Worm (Caenorhabditis elegans) whole organism, dauer: ENCODE measurements around the gene sri-66.

Experiments
- unc-62 ChIP-seq: sonication (generic microtip); optimal IDR thresholded peaks from 2 replicates; lab custom pipeline; 2017; ENCODE audit warnings: missing biosample characterization, missing genetic modification reagents, missing genetic modification characterization

Gene sri-66

DNA sequence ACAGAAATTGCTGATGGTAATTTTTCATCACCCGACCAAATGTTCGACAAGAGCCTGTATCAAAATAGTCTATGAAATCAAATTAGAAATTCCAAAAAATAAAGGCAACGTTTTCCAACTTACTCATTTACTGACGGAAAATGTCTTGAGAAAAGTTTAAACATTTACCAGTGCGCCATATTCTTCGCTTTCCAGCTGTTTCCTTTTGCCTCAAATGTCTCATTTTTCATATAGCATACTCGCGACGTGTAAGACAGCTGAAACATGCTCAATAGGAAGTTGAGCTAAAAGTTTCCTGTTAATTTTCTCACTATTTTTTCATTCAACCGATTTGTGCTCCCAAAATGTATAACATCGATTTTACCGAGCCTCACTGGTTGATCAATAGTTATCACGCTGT lies at the start of gene sri-66:
TSS of gene sri-66 (plus strand) at position 301 of the 400 bp plus-strand sequence.
- TF ChIP-seq unc-62 (GFP tag; lab: Kevin White, UChicago), result no peak

DNA sequence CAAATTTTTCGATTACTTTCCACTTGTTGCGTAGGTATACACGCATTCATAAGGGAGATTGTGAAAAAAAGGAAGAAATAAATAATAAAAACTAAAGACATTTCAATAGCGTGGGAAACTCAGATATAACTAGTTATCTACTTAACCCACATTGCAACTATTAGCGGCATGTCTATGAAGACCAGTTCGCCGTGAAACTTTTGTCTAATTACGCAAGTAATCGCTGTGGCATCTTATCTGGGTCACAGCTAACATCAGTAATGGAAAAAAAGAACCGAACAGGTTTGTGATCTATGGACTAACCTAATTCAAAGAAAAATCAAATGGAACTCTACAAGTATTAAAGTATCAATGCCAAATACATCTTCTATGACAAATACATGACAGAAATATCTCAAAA lies 46.9 kb upstream of the sri-66 start, which contains the start of gene clec-241:
TSS of gene clec-241 (minus strand) at position 101 of the 400 bp plus-strand sequence.
- TF ChIP-seq unc-62 (GFP tag; lab: Kevin White, UChicago), result no peak

DNA sequence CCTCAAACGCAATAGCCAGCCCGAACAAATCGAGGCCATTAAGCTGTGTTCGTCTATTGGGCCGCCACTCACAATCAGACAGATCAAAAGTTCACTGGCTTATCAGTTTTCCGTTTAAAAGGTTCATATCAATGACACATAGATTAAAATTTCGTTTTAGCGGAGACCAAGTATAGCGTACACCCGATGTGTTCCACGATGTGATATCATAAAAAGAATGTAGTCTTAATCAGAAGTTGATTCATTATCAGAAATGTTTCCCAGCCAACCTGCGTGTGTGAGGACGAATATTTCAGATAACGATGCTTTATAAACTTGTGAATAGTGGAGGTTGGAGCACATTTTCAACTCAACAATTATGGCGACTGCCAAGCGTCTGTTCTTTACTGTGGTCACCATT lies 46.0 kb upstream of the sri-66 start, which contains the start of gene clc-13:
TSS of gene clc-13 (plus strand) at position 359 of the 400 bp plus-strand sequence.
- no peak for TF ChIP-seq unc-62 (GFP tag; lab: Kevin White, UChicago)

DNA sequence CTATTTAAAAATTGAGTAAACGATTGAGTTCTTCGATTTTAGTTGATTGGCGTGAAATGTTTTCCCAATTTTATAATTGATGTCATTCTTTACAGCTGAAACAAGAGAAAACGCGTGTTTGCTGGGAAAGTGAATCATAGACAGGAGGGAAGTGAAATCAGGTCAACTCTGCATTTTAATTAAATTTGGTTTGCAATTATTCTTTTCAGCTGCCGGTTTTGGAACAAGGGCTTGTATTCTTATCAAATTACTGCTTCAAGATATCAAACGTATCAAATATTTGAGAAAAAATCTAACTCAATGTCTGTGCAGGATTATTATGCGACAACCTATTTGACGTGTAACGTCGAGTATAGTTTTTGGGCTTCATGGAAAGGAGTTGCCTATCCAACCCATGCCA lies 43.3 kb upstream of the sri-66 start, which contains the start of gene srh-97:
TSS of gene srh-97 (plus strand) at position 301 of the 400 bp plus-strand sequence.
- no peak for TF ChIP-seq unc-62 (GFP tag; lab: Kevin White, UChicago)

DNA sequence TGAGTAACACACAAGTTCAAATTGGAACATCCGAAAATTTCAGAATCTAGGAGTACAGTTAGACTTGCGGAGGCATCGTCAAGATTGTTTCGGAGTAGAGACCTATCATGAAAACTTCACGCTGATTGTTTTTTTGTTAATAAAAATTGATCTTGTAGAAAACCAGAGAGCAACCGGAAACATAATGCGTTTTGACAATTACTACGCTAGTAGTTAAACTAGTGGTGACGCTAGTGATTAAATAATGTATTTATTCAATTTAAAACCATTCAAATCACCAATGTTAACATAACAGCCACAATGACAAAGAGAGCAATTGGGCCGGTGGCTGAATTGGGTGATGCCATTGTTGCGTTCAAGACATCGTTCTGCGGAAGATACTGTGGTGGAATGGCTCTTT lies 40.4 kb upstream of the sri-66 start, which contains the start of gene F49H6.17:
TSS of gene F49H6.17 (plus strand) at position 301 of the 400 bp plus-strand sequence.
- no peak for TF ChIP-seq unc-62 (GFP tag; lab: Kevin White, UChicago)

DNA sequence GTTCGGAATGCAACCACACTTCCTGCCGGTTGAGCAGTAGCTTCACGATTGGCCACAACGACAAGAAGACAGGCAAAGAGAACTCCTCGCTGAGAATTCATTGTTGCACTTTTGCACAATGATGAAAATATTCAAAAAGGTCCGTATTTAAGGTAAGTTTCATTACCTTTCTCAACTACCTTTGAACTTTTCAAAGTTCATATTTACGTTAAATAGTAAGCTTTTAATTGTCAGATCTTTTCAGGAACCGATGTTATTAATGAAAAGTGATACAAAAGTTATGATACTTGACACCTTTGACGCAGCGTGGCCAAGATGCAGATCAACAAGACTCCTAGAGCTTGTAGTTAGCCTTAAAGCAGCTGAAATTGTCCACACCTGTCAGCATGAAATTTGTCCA lies 38.7 kb upstream of the sri-66 start, which contains the start of gene F49H6.12:
TSS of gene F49H6.12 (minus strand) at position 101 of the 400 bp plus-strand sequence.
- no peak for TF ChIP-seq unc-62 (GFP tag; lab: Kevin White, UChicago)

DNA sequence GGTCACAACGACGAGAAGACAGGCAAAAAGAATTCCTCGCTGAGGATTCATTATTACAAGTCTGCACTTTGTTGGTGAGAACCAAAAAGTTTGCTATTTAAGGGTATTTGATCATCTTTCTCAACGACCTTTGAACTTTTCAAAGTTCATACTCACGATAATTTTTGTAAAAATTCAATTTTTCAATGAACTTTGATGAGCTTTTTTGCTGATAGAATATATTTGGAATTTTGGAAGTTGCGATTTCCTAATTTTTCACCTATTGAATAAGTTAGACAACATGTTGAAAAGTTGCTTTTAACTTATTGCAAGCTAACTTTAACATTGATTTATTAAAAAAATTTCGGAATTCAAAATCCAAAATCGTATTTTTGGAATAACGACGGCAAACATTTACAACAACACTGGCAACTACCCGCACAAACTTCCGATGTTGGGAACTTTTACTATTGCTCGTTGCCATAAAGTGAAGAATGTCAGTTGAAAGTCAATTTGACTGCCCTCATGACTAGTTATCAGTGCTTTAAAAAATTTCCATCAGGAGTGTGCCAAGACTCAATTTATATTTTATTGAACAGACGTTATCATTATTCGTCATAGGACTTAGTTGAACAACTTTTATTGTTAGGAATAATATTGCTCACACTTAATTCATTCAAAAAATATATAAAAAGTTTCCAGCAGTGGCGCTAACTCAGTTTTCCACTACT lies 37.3 kb upstream of the sri-66 start, which contains the start of the genes F49H6.8 and F49H6.5:
TSS of gene F49H6.8 (minus strand) at position 51 of the 710 bp plus-strand sequence.
TSS of gene F49H6.5 (plus strand) at position 629 of the 710 bp plus-strand sequence.
- TF ChIP-seq unc-62 (GFP tag; lab: Kevin White, UChicago), result no peak

DNA sequence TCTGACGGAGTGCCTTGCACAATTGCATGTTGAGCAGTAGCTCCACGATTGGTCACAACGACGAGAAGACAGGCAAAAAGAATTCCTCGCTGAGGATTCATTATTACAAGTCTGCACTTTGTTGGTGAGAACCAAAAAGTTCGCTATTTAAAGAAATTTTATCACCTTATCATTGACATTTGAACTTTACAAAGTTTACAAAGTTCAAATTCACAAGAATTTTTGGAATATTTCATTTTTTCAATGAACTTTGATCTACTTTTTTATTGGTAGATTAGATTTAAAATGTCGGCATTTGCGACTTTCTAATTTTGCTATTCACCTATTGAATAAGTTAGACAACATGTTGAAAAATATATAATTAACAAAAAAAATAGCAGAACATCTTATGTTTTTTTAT lies 33.8 kb upstream of the sri-66 start, which contains the start of gene F49H6.15:
TSS of gene F49H6.15 (minus strand) at position 101 of the 400 bp plus-strand sequence.
- no peak for TF ChIP-seq unc-62 (GFP tag; lab: Kevin White, UChicago)

DNA sequence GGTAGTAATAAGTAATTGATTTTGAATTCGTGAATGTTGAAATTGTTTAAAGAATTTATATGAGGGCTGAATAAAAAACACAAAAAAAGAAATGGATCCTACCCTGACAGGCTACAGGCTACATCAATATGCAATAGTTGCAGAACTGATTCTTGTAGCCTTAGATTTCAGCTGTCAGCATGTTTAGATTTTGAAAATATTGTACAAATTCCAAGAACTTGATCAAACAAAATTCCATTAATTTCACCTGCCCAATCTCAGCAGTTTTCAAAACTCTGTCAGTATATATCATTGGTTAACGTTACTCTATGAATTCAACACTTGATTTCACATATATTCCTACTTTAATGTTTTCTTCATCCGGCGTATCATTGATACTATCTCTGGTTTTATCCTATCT lies 29.7 kb upstream of the sri-66 start:
- TF ChIP-seq unc-62 (GFP tag; lab: Kevin White, UChicago), result no peak

DNA sequence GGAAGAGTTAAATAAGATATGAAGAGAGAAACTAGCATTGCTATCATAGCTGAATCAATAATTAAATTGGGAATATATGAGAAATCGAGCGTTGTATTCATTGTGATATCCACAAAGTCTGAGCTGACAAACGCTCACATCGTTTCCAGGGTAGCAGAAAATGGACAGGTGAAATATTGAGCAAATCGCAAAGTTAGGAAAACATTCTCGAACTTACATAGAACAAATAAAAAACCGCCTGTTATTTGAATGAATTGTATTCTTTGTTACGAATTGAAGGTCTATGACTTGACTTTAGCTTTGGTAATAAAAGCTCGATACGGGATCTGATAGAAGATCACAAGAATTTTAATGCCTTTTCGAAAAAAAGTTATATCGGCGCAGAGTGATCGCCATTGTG lies 24.2 kb upstream of the sri-66 start, which contains the start of gene srz-94:
TSS of gene srz-94 (minus strand) at position 101 of the 400 bp plus-strand sequence.
- TF ChIP-seq unc-62 (GFP tag; lab: Kevin White, UChicago), result no peak

DNA sequence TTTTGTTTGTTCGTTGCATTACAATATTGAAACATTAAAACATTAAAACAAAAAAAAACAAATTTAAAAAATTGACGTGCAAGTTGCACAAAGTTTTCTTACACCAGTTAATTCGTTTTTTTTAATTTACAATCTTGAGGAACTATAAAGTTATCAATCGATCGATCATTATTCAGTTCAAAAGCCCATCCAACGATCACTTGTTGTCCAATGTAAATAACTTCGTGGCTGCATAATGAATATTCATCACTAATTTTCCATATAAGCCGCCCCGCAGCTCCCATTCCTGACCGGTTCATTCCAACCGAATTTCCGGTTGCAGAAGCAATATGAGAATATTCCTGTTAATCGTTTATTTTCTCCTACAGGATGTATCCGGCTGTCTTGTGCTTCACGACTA lies 17.8 kb upstream of the sri-66 start, which contains the start of gene hpo-33:
TSS of gene hpo-33 (plus strand) at position 301 of the 400 bp plus-strand sequence.
- TF ChIP-seq unc-62 (GFP tag; lab: Kevin White, UChicago), result no peak

DNA sequence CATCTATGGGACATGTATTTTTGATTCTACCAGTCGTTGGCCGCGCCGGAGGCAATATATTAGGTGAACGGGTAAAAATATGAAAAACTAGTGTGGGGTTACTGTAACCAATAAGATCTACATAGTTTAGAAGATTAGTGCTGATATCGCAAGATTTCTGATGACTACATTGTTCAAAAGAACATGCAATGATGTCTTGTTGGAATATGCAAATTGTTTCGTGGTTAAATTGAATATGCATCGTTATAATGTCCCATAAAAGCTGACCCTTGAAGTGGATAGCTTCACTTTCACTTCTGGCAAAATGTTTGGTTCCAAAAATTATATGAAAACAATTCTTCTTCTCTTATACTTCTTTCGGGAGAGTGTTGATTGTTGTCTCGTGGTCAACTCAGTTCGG lies 15.6 kb upstream of the sri-66 start, which contains the start of gene F28B1.2:
TSS of gene F28B1.2 (plus strand) at position 301 of the 400 bp plus-strand sequence.
- TF ChIP-seq unc-62 (GFP tag; lab: Kevin White, UChicago), result no peak

DNA sequence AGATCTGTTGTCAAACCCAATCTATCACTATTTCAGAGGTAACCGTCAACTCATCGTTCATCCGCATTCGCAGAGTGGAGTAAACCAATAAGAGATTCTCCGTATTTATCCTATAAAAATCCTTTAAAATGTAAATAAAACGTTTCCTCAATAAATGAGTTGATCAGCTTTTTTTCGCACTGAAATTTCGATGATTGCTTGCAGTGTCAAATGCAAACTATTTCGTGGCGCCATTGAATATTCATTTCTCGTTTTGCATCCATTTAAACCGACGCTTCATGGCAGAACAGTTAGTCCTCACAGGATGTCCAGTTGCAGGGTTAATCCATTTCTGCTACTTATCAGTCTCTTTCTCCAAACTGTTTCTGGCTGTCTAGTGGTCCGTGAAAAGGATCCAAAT lies 1.5 kb downstream of the sri-66 start, which contains the start of gene F28B1.9:
TSS of gene F28B1.9 (plus strand) at position 301 of the 400 bp plus-strand sequence.
- TF ChIP-seq unc-62 (GFP tag; lab: Kevin White, UChicago), result no peak

DNA sequence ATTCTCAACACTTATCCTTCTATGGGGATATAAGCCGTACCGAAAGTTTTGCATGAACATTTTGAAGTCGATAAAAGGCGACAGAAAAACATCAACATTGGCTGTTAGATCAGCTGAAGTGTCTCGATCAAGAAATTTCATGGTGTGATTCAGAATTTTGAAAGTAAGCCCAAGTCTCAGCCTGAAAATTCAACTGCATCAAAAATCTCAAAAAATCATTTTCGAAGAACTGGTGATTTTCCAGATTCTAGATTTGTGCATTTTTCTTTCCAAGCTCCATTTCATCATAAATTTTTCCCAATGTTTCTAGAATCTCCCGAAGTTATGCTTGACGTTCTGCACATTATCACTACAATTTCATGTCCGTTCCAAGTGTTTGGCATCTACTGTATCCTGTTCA lies 4.6 kb downstream of the sri-66 start, which contains the start of gene srh-255:
TSS of gene srh-255 (plus strand) at position 301 of the 400 bp plus-strand sequence.
- TF ChIP-seq unc-62 (GFP tag; lab: Kevin White, UChicago), result no peak

DNA sequence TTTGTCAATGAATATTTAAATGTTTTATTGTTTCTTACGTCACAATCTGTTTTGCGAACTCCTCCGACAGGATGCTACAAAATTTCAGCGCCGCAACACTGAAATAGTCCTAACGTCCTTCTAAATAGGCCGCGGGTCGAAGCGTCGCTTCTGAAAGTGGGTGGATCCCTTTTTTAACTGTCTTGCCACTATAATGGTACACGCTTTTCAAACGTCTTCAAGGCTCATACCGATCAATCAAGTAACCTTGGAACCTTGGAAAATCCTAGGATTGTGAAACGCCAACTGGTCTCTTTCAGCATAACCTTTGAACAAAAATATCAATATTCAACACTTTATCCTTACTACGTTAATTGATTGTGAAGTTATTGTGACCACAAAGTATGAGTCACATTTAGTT lies 6.5 kb downstream of the sri-66 start:
- no peak for TF ChIP-seq unc-62 (GFP tag; lab: Kevin White, UChicago)

DNA sequence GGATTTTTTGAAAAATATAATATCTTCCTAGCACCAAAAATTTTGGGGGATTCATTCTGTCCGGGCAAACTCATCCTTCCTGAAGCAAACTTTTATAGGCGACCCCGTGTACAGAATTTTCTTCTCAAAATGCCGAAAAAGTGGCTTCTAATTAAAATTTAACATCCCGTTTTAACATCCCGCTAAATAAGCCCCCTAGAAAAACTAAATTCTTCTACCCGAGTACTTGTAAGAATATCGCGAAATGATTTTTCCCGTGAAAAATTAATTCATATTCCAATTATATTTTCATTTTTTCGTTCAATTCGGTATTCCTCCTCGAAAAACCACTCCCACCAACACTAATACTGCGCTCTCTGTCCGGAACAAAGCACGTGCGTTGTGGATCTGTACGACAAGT lies 8.8 kb downstream of the sri-66 start, which contains the start of gene T05E12.8:
TSS of gene T05E12.8 (plus strand) at position 301 of the 400 bp plus-strand sequence.
- no peak for TF ChIP-seq unc-62 (GFP tag; lab: Kevin White, UChicago)
